Worm (Caenorhabditis elegans) whole organism, late embryonic: ENCODE measurements around the gene Y17G7B.3.

Experiments
- C38D4.7 ChIP-seq: fragments of 200-800 bp; sonication (Bioruptor generic); optimal IDR thresholded peaks from 2 replicates; lab custom pipeline; 2018; ENCODE audit warnings: mild to moderate bottlenecking, missing genetic modification characterization, moderate library complexity, missing compliant biosample characterization
- F13H6.1 ChIP-seq: sonication (generic microtip); optimal IDR thresholded peaks from 2 replicates; lab custom pipeline; 2016; ENCODE audit warnings: missing genetic modification characterization, missing compliant biosample characterization
- K09A11.1 ChIP-seq: sonication (generic microtip); optimal IDR thresholded peaks from 2 replicates; lab custom pipeline; 2017; ENCODE audit warnings: antibody characterized with exemption, mild to moderate bottlenecking, missing genetic modification characterization, missing compliant biosample characterization; ENCODE audit not compliant: insufficient read depth
- ahr-1 ChIP-seq: sonication (generic microtip); optimal IDR thresholded peaks from 2 replicates; lab custom pipeline; 2016; ENCODE audit warnings: missing genetic modification characterization, missing compliant biosample characterization
- ceh-14 ChIP-seq: sonication (generic microtip); optimal IDR thresholded peaks from 2 replicates; lab custom pipeline; 2016; ENCODE audit warnings: missing genotype, missing genetic modification characterization, missing compliant biosample characterization
- ceh-18 ChIP-seq: sonication (generic microtip); optimal IDR thresholded peaks from 2 replicates; lab custom pipeline; 2016; ENCODE audit warnings: missing genetic modification characterization, missing compliant biosample characterization
- ceh-2 ChIP-seq: sonication (generic microtip); optimal IDR thresholded peaks from 2 replicates; lab custom pipeline; 2016; ENCODE audit warnings: missing genotype, missing genetic modification characterization, missing compliant biosample characterization
- ceh-24 ChIP-seq: sonication (generic microtip); optimal IDR thresholded peaks from 2 replicates; lab custom pipeline; 2016; ENCODE audit warnings: mild to moderate bottlenecking, missing genetic modification characterization, missing compliant biosample characterization
- ceh-34 ChIP-seq: sonication (generic microtip); optimal IDR thresholded peaks from 2 replicates; lab custom pipeline; 2016; ENCODE audit warnings: mild to moderate bottlenecking, missing genetic modification characterization, missing compliant biosample characterization
- ceh-45 ChIP-seq: fragments of 200-800 bp; sonication (Bioruptor generic); IDR thresholded peaks from 2 replicates; pipeline ENCODE4 v1.3.6; 2022; ENCODE audit warnings: missing genetic modification reagents, missing genetic modification characterization, missing compliant biosample characterization
- ceh-6 ChIP-seq: fragments of 200-800 bp; sonication (Bioruptor generic); optimal IDR thresholded peaks from 2 replicates; lab custom pipeline; 2018; ENCODE audit warnings: mild to moderate bottlenecking, missing genetic modification characterization, missing compliant biosample characterization
- dmd-4 ChIP-seq: sonication (generic microtip); optimal IDR thresholded peaks from 2 replicates; lab custom pipeline; 2016; ENCODE audit warnings: borderline replicate concordance, missing genetic modification characterization, missing compliant biosample characterization
- dve-1 ChIP-seq: sonication (generic microtip); optimal IDR thresholded peaks from 2 replicates; lab custom pipeline; 2017; ENCODE audit warnings: antibody characterized with exemption, mild to moderate bottlenecking, missing genetic modification characterization, missing compliant biosample characterization
- elt-2 ChIP-seq: sonication (generic microtip); optimal IDR thresholded peaks from 2 replicates; lab custom pipeline; 2016; ENCODE audit warnings: missing genetic modification reagents, missing genetic modification characterization, missing compliant biosample characterization
- elt-4 ChIP-seq: sonication (generic microtip); optimal IDR thresholded peaks from 2 replicates; lab custom pipeline; 2016; ENCODE audit warnings: missing genetic modification characterization, missing compliant biosample characterization
- eyg-1 ChIP-seq: sonication (generic microtip); optimal IDR thresholded peaks from 2 replicates; lab custom pipeline; 2016; ENCODE audit warnings: missing genotype, missing genetic modification characterization, missing compliant biosample characterization
- fax-1 ChIP-seq: sonication (generic microtip); optimal IDR thresholded peaks from 2 replicates; lab custom pipeline; 2016; ENCODE audit warnings: missing genotype, missing genetic modification characterization, missing compliant biosample characterization
- fkh-6 ChIP-seq: sonication (generic microtip); optimal IDR thresholded peaks from 2 replicates; lab custom pipeline; 2016; ENCODE audit warnings: missing genetic modification characterization, missing compliant biosample characterization
- gmeb-2 ChIP-seq: sonication (generic microtip); optimal IDR thresholded peaks from 2 replicates; lab custom pipeline; 2016; ENCODE audit warnings: missing genetic modification characterization, inconsistent platforms, missing compliant biosample characterization
- hlh-13 ChIP-seq: fragments of 200-800 bp; sonication (Bioruptor generic); optimal IDR thresholded peaks from 2 replicates; lab custom pipeline; 2018; ENCODE audit warnings: mild to moderate bottlenecking, missing genetic modification characterization, missing compliant biosample characterization
- hlh-15 ChIP-seq: sonication (generic microtip); optimal IDR thresholded peaks from 2 replicates; lab custom pipeline; 2016; ENCODE audit warnings: missing genetic modification characterization, missing compliant biosample characterization
- hlh-30 ChIP-seq: sonication (generic microtip); optimal IDR thresholded peaks from 2 replicates; lab custom pipeline; 2017; ENCODE audit warnings: antibody characterized with exemption, missing genetic modification characterization, missing compliant biosample characterization; ENCODE audit not compliant: insufficient read depth
- hlh-6 ChIP-seq: sonication (generic microtip); optimal IDR thresholded peaks from 2 replicates; lab custom pipeline; 2016; ENCODE audit warnings: missing genotype, missing genetic modification characterization, missing compliant biosample characterization
- lim-6 ChIP-seq: sonication (generic microtip); optimal IDR thresholded peaks from 2 replicates; lab custom pipeline; 2016; ENCODE audit warnings: missing genetic modification characterization, missing compliant biosample characterization
- mec-3 ChIP-seq: sonication (generic microtip); optimal IDR thresholded peaks from 2 replicates; lab custom pipeline; 2016; ENCODE audit warnings: borderline replicate concordance, missing genetic modification characterization, missing compliant biosample characterization
- nfya-1 ChIP-seq: sonication (generic microtip); optimal IDR thresholded peaks from 2 replicates; lab custom pipeline; 2017; ENCODE audit warnings: missing genetic modification characterization, mild to moderate bottlenecking, missing compliant biosample characterization, antibody characterized with exemption, moderate library complexity
- nhr-11 ChIP-seq: fragments of 150-350 bp; optimal IDR thresholded peaks from 2 replicates; lab custom pipeline; 2014; ENCODE audit warnings: missing biosample characterization, missing genetic modification characterization
- npax-4 ChIP-seq: sonication (generic microtip); optimal IDR thresholded peaks from 2 replicates; lab custom pipeline; 2016; ENCODE audit warnings: missing genetic modification characterization, missing compliant biosample characterization
- odd-2 ChIP-seq: sonication (generic microtip); optimal IDR thresholded peaks from 2 replicates; lab custom pipeline; 2017; ENCODE audit warnings: antibody characterized with exemption, mild to moderate bottlenecking, missing genetic modification characterization, missing compliant biosample characterization
- pag-3 ChIP-seq: sonication (generic microtip); optimal IDR thresholded peaks from 2 replicates; lab custom pipeline; 2016; ENCODE audit warnings: missing compliant biosample characterization, missing genetic modification characterization, borderline replicate concordance
- pat-9 ChIP-seq: fragments of 200-800 bp; sonication (Bioruptor generic); optimal IDR thresholded peaks from 2 replicates; lab custom pipeline; 2018; ENCODE audit warnings: mild to moderate bottlenecking, missing genetic modification characterization, moderate library complexity, missing compliant biosample characterization
- pha-2 ChIP-seq: sonication (generic microtip); optimal IDR thresholded peaks from 2 replicates; lab custom pipeline; 2017; ENCODE audit warnings: mild to moderate bottlenecking, missing genetic modification characterization, missing compliant biosample characterization
- ref-2 ChIP-seq: sonication (generic microtip); optimal IDR thresholded peaks from 2 replicates; lab custom pipeline; 2016; ENCODE audit warnings: missing genetic modification characterization, missing compliant biosample characterization
- sdc-2 ChIP-seq: sonication (generic microtip); optimal IDR thresholded peaks from 2 replicates; lab custom pipeline; 2016; ENCODE audit warnings: missing genotype, missing genetic modification characterization, missing compliant biosample characterization
- sox-2 ChIP-seq: fragments of 200-800 bp; sonication (Bioruptor generic); IDR thresholded peaks from 2 replicates; pipeline ENCODE4 v1.3.6; 2022; ENCODE audit warnings: missing genetic modification reagents, missing genetic modification characterization, missing compliant biosample characterization
- sox-4 ChIP-seq: sonication (generic microtip); optimal IDR thresholded peaks from 2 replicates; lab custom pipeline; 2017; ENCODE audit warnings: mild to moderate bottlenecking, missing genetic modification characterization, inconsistent platforms, missing compliant biosample characterization
- syd-9 ChIP-seq: sonication (generic microtip); optimal IDR thresholded peaks from 2 replicates; lab custom pipeline; 2016; ENCODE audit warnings: mild to moderate bottlenecking, missing genetic modification characterization, moderate library complexity, missing compliant biosample characterization
- tbx-2 ChIP-seq: sonication (generic microtip); optimal IDR thresholded peaks from 2 replicates; lab custom pipeline; 2016; ENCODE audit warnings: missing genetic modification characterization, missing compliant biosample characterization
- unc-3 ChIP-seq, 2 experiments: fragments of 200-800 bp in 1 of 2; sonication (Bioruptor generic) in 1 of 2; sonication (generic microtip) in 1 of 2; conservative IDR thresholded peaks in 1 of 2; optimal IDR thresholded peaks in 1 of 2; 2 replicates each; pipeline versions ENCODE4 v1.3.6 to Lab custom; 2016 to 2022; ENCODE audit warnings: missing compliant biosample characterization in 2 of 2, missing genetic modification characterization in 2 of 2, missing genetic modification reagents in 1 of 2
- unc-42 ChIP-seq: sonication (generic microtip); optimal IDR thresholded peaks from 2 replicates; lab custom pipeline; 2016; ENCODE audit warnings: missing genotype, missing genetic modification characterization, missing compliant biosample characterization
- unc-86 ChIP-seq: sonication (generic microtip); optimal IDR thresholded peaks from 2 replicates; lab custom pipeline; 2016; ENCODE audit warnings: missing genetic modification characterization, missing compliant biosample characterization
- zip-5 ChIP-seq: sonication (generic microtip); optimal IDR thresholded peaks from 2 replicates; lab custom pipeline; 2016; ENCODE audit warnings: missing genetic modification characterization, missing compliant biosample characterization
- ztf-16 ChIP-seq: sonication (generic microtip); optimal IDR thresholded peaks from 2 replicates; lab custom pipeline; 2017; ENCODE audit warnings: missing genetic modification characterization, missing compliant biosample characterization

The Y17G7B.3 gene

ce11 chrII:11977363-11977762, 11.5 kb upstream of the Y17G7B.3 start, which contains the start of gene Y17G7B.21 (continued):
- TF ChIP-seq ceh-34 (tag; lab: Kevin White, UChicago) (no peak), mec-3 (tag; lab: Kevin White, UChicago) (no peak), sox-2 (GFP tag; lab: Robert Waterston, UW) (no peak), ref-2 (no peak), ceh-45 (GFP tag; lab: Robert Waterston, UW) (no peak), hlh-15 (no peak)

ce11 chrII:11978478-11978877, 10.3 kb upstream of the Y17G7B.3 start:
- TF ChIP-seq zip-5 (tag; lab: Kevin White, UChicago) (no peak), sdc-2 (tag; lab: Kevin White, UChicago) (no peak), nhr-11 (tag; lab: Kevin White, UChicago) (no peak), ahr-1 (tag; lab: Kevin White, UChicago) (no peak), K09A11.1 (no peak), syd-9 (tag; lab: Kevin White, UChicago) (no peak), unc-86 (tag; lab: Kevin White, UChicago) (no peak), pat-9 (no peak), ztf-16 (no peak)

- TF ChIP-seq npax-4 (tag; lab: Kevin White, UChicago) (no peak), ceh-18 (tag; lab: Kevin White, UChicago) (no peak), F13H6.1 (no peak), unc-42 (no peak), elt-2 (tag; lab: Kevin White, UChicago) (no peak), dmd-4 (no peak), odd-2 (tag; lab: Kevin White, UChicago) (no peak), pag-3 (tag; lab: Kevin White, UChicago) (no peak), dve-1 (tag; lab: Kevin White, UChicago) (no peak), nfya-1 (tag; lab: Kevin White, UChicago) (no peak), ceh-14 (tag; lab: Kevin White, UChicago) (no peak), elt-4 (tag; lab: Kevin White, UChicago) (no peak), ceh-34 (tag; lab: Kevin White, UChicago) (no peak), unc-3 (GFP tag; conservative IDR thresholded peaks at IDR 0.05; lab: Robert Waterston, UW) (no peak), unc-3 (tag; optimal IDR thresholded peaks at IDR 0.05; lab: Kevin White, UChicago) (no peak), sox-4 (tag; lab: Kevin White, UChicago) (no peak), hlh-13 (GFP tag; lab: Kevin White, UChicago) (no peak), pha-2 (tag; lab: Kevin White, UChicago) (no peak)
Measured at ce11 chrII:11978920-11979319, 9.9 kb upstream of the Y17G7B.3 start.

- peak; percentile 0 for TF ChIP-seq nfya-1 (tag; lab: Kevin White, UChicago)
- no peak for TF ChIP-seq F13H6.1
- TF ChIP-seq ceh-24 (tag; lab: Kevin White, UChicago): no peak
- no peak for TF ChIP-seq tbx-2
- no peak for TF ChIP-seq ceh-18 (tag; lab: Kevin White, UChicago)
- TF ChIP-seq pag-3 (tag; lab: Kevin White, UChicago): no peak
- TF ChIP-seq sox-4 (tag; lab: Kevin White, UChicago): no peak
- no peak for TF ChIP-seq elt-2 (tag; lab: Kevin White, UChicago)
- no peak for TF ChIP-seq hlh-30
- no peak for TF ChIP-seq ahr-1 (tag; lab: Kevin White, UChicago)
- no peak for TF ChIP-seq npax-4 (tag; lab: Kevin White, UChicago)
- peak; percentile 14 for TF ChIP-seq ceh-2 (tag; lab: Kevin White, UChicago)
- no peak for TF ChIP-seq unc-3 (GFP tag; conservative IDR thresholded peaks at IDR 0.05; lab: Robert Waterston, UW)
- peak; percentile 41 for TF ChIP-seq unc-3 (tag; optimal IDR thresholded peaks at IDR 0.05; lab: Kevin White, UChicago)
- no peak for TF ChIP-seq gmeb-2 (tag; lab: Kevin White, UChicago)
- no peak for TF ChIP-seq fkh-6 (tag; lab: Kevin White, UChicago)
- no peak for TF ChIP-seq fax-1 (tag; lab: Kevin White, UChicago)
- TF ChIP-seq ceh-6: no peak
- no peak for TF ChIP-seq K09A11.1
- TF ChIP-seq eyg-1: no peak
- no peak; the same call in 1 of the 2 replicates for TF ChIP-seq sox-2 (GFP tag; lab: Robert Waterston, UW)
- TF ChIP-seq hlh-6 (tag; lab: Kevin White, UChicago): no peak
- no peak for TF ChIP-seq nhr-11 (tag; lab: Kevin White, UChicago)
- TF ChIP-seq C38D4.7: no peak
- TF ChIP-seq lim-6 (tag; lab: Kevin White, UChicago): no peak
- TF ChIP-seq ref-2: no peak
- TF ChIP-seq odd-2 (tag; lab: Kevin White, UChicago): no peak
Measured at ce11 chrII:11979449-11980095, 9.3 kb upstream of the Y17G7B.3 start, which contains the start of the genes ash-2 and Y17G7B.20. Gene ash-2 (plus strand): TSS chrII:11979838. Gene Y17G7B.20 (minus strand): TSS chrII:11979844.
